Worm (Caenorhabditis elegans): ENCODE results near the gene str-74.
A peak's percentile ranks its signal among the peaks of the same experiment; 100 is the strongest.

str-74 gene

ce11 chrX:10204313-10205063 lies 36.4 kb downstream of the str-74 start:
- TF ChIP-seq lin-13 (GFP tag; optimal IDR thresholded peaks at IDR 0.05) (no peak), dsc-1 (tag; optimal IDR thresholded peaks at IDR 0.05) (no peak), elt-3 (tag; optimal IDR thresholded peaks at IDR 0.05) (no peak), mdl-1 (tag; optimal IDR thresholded peaks at IDR 0.05) (no peak), sptf-1 (tag; optimal IDR thresholded peaks at IDR 0.05) (no peak), ceh-90 (tag; optimal IDR thresholded peaks at IDR 0.05) (no peak), zag-1 (tag; optimal IDR thresholded peaks at IDR 0.05) (no peak), rnt-1 (tag; optimal IDR thresholded peaks at IDR 0.05) (peak; percentile 62), pag-3 (tag; optimal IDR thresholded peaks at IDR 0.05; ENCODE audit: borderline replicate concordance, insufficient read depth) (no peak), lin-15B (tag; optimal IDR thresholded peaks at IDR 0.05) (no peak), nhr-20 (tag; optimal IDR thresholded peaks at IDR 0.05) (peak; percentile 16), mef-2 (tag; optimal IDR thresholded peaks at IDR 0.05) (no peak), nhr-28 (tag; optimal IDR thresholded peaks at IDR 0.05) (no peak), mep-1 (tag; optimal IDR thresholded peaks at IDR 0.05) (peak; percentile 9), nhr-85 (tag) (no peak), fkh-4 (tag; optimal IDR thresholded peaks at IDR 0.05; ENCODE audit: borderline replicate concordance) (no peak), nhr-12 (tag; optimal IDR thresholded peaks at IDR 0.05) (no peak), nhr-77 (tag; optimal IDR thresholded peaks at IDR 0.05) (no peak), xbp-1 (tag; optimal IDR thresholded peaks at IDR 0.05) (no peak), nhr-237 (tag; optimal IDR thresholded peaks at IDR 0.05) (no peak), nhr-76 (tag; optimal IDR thresholded peaks at IDR 0.05) (no peak), ets-5 (GFP tag; IDR thresholded peaks at IDR 0.05) (no peak), egl-13 (tag; optimal IDR thresholded peaks at IDR 0.05) (no peak), isw-1 (GFP tag; IDR thresholded peaks at IDR 0.05) (no peak), pax-3 (tag; optimal IDR thresholded peaks at IDR 0.05) (no peak), Y116A8C.19 (tag; optimal IDR thresholded peaks at IDR 0.05; ENCODE audit: borderline replicate concordance) (no peak), nhr-11 (tag; optimal IDR thresholded peaks at IDR 0.05) (no peak), ces-1 (GFP tag; optimal IDR thresholded peaks at IDR 0.05) (no peak), ceh-63 (GFP tag; optimal IDR thresholded peaks at IDR 0.05) (no peak), efl-1 (optimal IDR thresholded peaks at IDR 0.05) (no peak), efl-1 (GFP tag; optimal IDR thresholded peaks at IDR 0.05 in 1 of 2) (no peak), F16B12.6 (tag; optimal IDR thresholded peaks at IDR 0.05) (no peak), efl-3 (GFP tag; optimal IDR thresholded peaks at IDR 0.05) (no peak), grh-1 (GFP tag; IDR thresholded peaks at IDR 0.05) (no peak), sup-37 (GFP tag; optimal IDR thresholded peaks at IDR 0.05) (no peak), fkh-10 (GFP tag; optimal IDR thresholded peaks at IDR 0.05) (no peak), ztf-4 (tag; optimal IDR thresholded peaks at IDR 0.05) (no peak), tbx-2 (tag; optimal IDR thresholded peaks at IDR 0.05) (no peak), lir-3 (tag; optimal IDR thresholded peaks at IDR 0.05; ENCODE audit: poor library complexity) (no peak), zip-4 (GFP tag; optimal IDR thresholded peaks at IDR 0.05) (no peak), egl-27 (tag; optimal IDR thresholded peaks at IDR 0.05) (no peak), ztf-11 (tag; optimal IDR thresholded peaks at IDR 0.05) (no peak), C16A3.4 (tag; optimal IDR thresholded peaks at IDR 0.05) (no peak), alr-1 (tag; optimal IDR thresholded peaks at IDR 0.05; ENCODE audit: borderline replicate concordance) (no peak), ceh-8 (GFP tag; optimal IDR thresholded peaks at IDR 0.05) (no peak), pqm-1 (tag; optimal IDR thresholded peaks at IDR 0.05) (no peak), lin-14 (GFP tag; optimal IDR thresholded peaks at IDR 0.05) (peak; percentile 63), ceh-82 (tag; optimal IDR thresholded peaks at IDR 0.05) (no peak), nhr-71 (tag; optimal IDR thresholded peaks at IDR 0.05) (peak; percentile 60), blmp-1 (tag; optimal IDR thresholded peaks at IDR 0.05) (peak; percentile 71), snu-23 (GFP tag; optimal IDR thresholded peaks at IDR 0.05) (peak; percentile 13), dpl-1 (GFP tag; optimal IDR thresholded peaks at IDR 0.05) (no peak)
